Fruit fly (Drosophila melanogaster) whole organism, adult: ENCODE data around the gene salr.

Experiments used
- CG11617 ChIP-seq: fragments of 200-800 bp; sonication (Bioruptor generic); optimal IDR thresholded peaks from 2 replicates; lab custom pipeline; 2017; ENCODE audit warnings: mild to moderate bottlenecking, missing biosample characterization, missing genetic modification reagents, missing genetic modification characterization
- CG12768 ChIP-seq: fragments of 200-800 bp; sonication (Bioruptor generic); optimal IDR thresholded peaks from 2 replicates; lab custom pipeline; 2017; ENCODE audit warnings: missing biosample characterization, missing genetic modification characterization, mild to moderate bottlenecking, moderate library complexity, missing genetic modification reagents
- CG14711 ChIP-seq: fragments of 200-800 bp; sonication (Bioruptor generic); optimal IDR thresholded peaks from 2 replicates; lab custom pipeline; 2018; ENCODE audit warnings: missing biosample characterization, mild to moderate bottlenecking, missing genetic modification characterization, moderate library complexity
- CG1620 ChIP-seq: fragments of 200-800 bp; sonication (Bioruptor generic); optimal IDR thresholded peaks from 2 replicates; lab custom pipeline; 2016; ENCODE audit warnings: missing biosample characterization, missing genetic modification characterization
- CG33017 ChIP-seq: fragments of 200-800 bp; sonication (Bioruptor generic); optimal IDR thresholded peaks from 2 replicates; lab custom pipeline; 2018; ENCODE audit warnings: missing biosample characterization, mild to moderate bottlenecking, missing genetic modification characterization, moderate library complexity
- CG5204 ChIP-seq: fragments of 200-800 bp; sonication (Bioruptor generic); optimal IDR thresholded peaks from 2 replicates; lab custom pipeline; 2016; ENCODE audit warnings: missing biosample characterization, missing genetic modification characterization
- CG7045 ChIP-seq: fragments of 200-800 bp; sonication (Bioruptor generic); optimal IDR thresholded peaks from 2 replicates; lab custom pipeline; 2017; ENCODE audit warnings: missing biosample characterization, mild to moderate bottlenecking, missing genetic modification characterization
- CG7101 ChIP-seq: fragments of 200-800 bp; sonication (Bioruptor generic); optimal IDR thresholded peaks from 2 replicates; lab custom pipeline; 2018; ENCODE audit warnings: missing biosample characterization, mild to moderate bottlenecking, missing genetic modification characterization, moderate library complexity
- Clk ChIP-seq: fragments of 200-800 bp; sonication (Bioruptor generic); optimal IDR thresholded peaks from 2 replicates; lab custom pipeline; 2017; ENCODE audit warnings: missing biosample characterization, missing genetic modification characterization
- Crg-1 ChIP-seq: fragments of 200-800 bp; sonication (Bioruptor generic); optimal IDR thresholded peaks from 2 replicates; lab custom pipeline; 2016; ENCODE audit warnings: missing biosample characterization, missing genetic modification characterization
- Hr96 ChIP-seq: fragments of 200-800 bp; sonication (Bioruptor generic); optimal IDR thresholded peaks from 2 replicates; lab custom pipeline; 2016; ENCODE audit warnings: missing biosample characterization, missing genetic modification characterization
- Mnt ChIP-seq: fragments of 200-800 bp; sonication (Bioruptor generic); optimal IDR thresholded peaks from 2 replicates; lab custom pipeline; 2016; ENCODE audit warnings: missing biosample characterization, mild to moderate bottlenecking, missing genetic modification characterization
- bab1 ChIP-seq: fragments of 200-800 bp; sonication (Bioruptor generic); optimal IDR thresholded peaks from 3 replicates; lab custom pipeline; 2019; ENCODE audit warnings: missing biosample characterization, mild to moderate bottlenecking, missing genetic modification characterization, moderate library complexity
- cic ChIP-seq: fragments of 200-800 bp; sonication (Bioruptor generic); optimal IDR thresholded peaks from 2 replicates; lab custom pipeline; 2017; ENCODE audit warnings: missing biosample characterization, mild to moderate bottlenecking, missing genetic modification characterization, moderate library complexity
- cnc ChIP-seq, 2 experiments: fragments of >200 bp; optimal IDR thresholded peaks; 2 replicates each; lab custom pipeline; 2017
- kay ChIP-seq: fragments of 200-800 bp; sonication (Bioruptor generic); peaks from one replicate; lab custom pipeline; 2016; ENCODE audit warnings: missing biosample characterization, missing genetic modification characterization, borderline replicate concordance
- ovo ChIP-seq: fragments of 200-800 bp; sonication (Bioruptor generic); optimal IDR thresholded peaks from 2 replicates; lab custom pipeline; 2016; ENCODE audit warnings: missing biosample characterization, missing genetic modification characterization
- pad ChIP-seq: fragments of 200-800 bp; sonication (Bioruptor generic); optimal IDR thresholded peaks from 3 replicates; lab custom pipeline; 2017; ENCODE audit warnings: missing biosample characterization, missing genetic modification characterization, mild to moderate bottlenecking, moderate library complexity, missing genetic modification reagents
- tj ChIP-seq: fragments of 200-800 bp; sonication (Bioruptor generic); optimal IDR thresholded peaks from 3 replicates; lab custom pipeline; 2017; ENCODE audit warnings: missing biosample characterization, mild to moderate bottlenecking, missing genetic modification characterization, moderate library complexity
- toe ChIP-seq: fragments of 200-800 bp; sonication (Bioruptor generic); optimal IDR thresholded peaks from 2 replicates; lab custom pipeline; 2016; ENCODE audit warnings: missing biosample characterization, missing genetic modification characterization

Gene salr

dm6 chr2L:11359193-11359592 lies 520 bp downstream of the salr start:
- TF ChIP-seq CG12768 (GFP tag; lab: Kevin White, UChicago): no peak

DNA sequence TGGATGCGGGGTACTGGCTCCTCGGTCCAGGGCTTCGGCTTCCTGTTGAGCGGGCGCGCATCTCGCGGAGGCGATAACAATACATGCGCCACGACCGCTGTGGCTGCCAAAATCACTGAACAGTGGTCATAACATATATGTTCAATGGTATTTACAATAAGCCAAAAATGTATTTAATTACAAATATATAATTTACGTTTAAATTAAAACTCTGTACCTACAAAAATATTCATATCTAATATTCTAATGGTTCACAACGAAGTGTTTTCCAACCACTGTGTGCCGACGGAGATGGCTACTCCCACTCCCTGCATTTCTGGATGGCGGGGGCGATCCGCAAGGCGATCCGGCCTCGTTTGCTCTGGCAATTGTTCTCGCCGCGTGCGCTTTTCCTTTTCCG lies 26.1 kb downstream of the salr start:
- no peak for TF ChIP-seq CG12768 (GFP tag; lab: Kevin White, UChicago)
- TF ChIP-seq kay (GFP tag; lab: Kevin White, UChicago): no peak
- no peak for TF ChIP-seq CG11617 (GFP tag; lab: Kevin White, UChicago)
- TF ChIP-seq ovo (GFP tag; lab: Kevin White, UChicago): no peak
- no peak for TF ChIP-seq Mnt

DNA sequence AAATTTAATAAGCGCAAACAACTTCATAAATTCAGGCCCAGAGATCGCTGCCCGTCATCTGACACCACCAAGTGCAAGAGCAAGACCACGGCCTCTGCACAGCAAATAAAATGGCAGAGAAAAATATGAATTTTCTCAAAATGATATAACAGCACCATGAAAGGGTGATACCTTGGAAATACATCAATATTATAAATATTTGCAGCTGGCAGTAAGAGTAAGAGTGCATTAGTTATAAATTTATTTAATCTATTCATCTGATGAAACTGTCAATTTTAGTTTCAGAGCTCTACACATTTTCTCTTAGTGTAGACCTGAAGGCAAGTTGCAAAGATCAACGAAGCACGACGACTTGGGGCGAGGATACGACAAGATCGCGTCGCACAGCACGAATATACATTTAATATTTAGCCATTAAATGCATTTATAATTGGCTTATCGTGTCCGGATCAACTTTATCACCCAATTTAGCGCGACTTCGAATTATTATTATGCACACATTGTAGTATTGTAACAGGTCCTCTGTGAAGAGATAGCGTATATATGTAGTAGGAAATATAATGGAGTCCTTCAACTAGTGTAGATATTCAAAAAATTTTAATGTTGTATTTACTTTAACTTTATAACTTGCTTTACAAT lies 27.8 kb downstream of the salr start:
- TF ChIP-seq kay (GFP tag; lab: Kevin White, UChicago): no peak
- no peak for TF ChIP-seq cic
- no peak for TF ChIP-seq Crg-1 (GFP tag; lab: Kevin White, UChicago)
- no peak for TF ChIP-seq CG11617 (GFP tag; lab: Kevin White, UChicago)
- TF ChIP-seq CG5204: no peak

- TF ChIP-seq CG12768 (GFP tag; lab: Kevin White, UChicago): no peak
- no peak for TF ChIP-seq tj (GFP tag; lab: Kevin White, UChicago)
- no peak for TF ChIP-seq Hr96
- no peak for TF ChIP-seq CG1620
- TF ChIP-seq CG33017: no peak
- TF ChIP-seq CG11617 (GFP tag; lab: Kevin White, UChicago): no peak
- TF ChIP-seq kay (GFP tag; lab: Kevin White, UChicago): no peak
- no peak for TF ChIP-seq pad (GFP tag; lab: Kevin White, UChicago)
- TF ChIP-seq CG14711 (tag; lab: Kevin White, UChicago): no peak
- no peak for TF ChIP-seq CG7101 (tag; lab: Kevin White, UChicago)
- TF ChIP-seq CG5204: no peak
- TF ChIP-seq Crg-1 (GFP tag; lab: Kevin White, UChicago): no peak
- no peak for TF ChIP-seq toe (GFP tag; lab: Kevin White, UChicago)
- no peak for TF ChIP-seq CG7045 (GFP tag; lab: Kevin White, UChicago)
- TF ChIP-seq cnc (optimal IDR thresholded peaks at IDR 0.05; lab: Kevin White, UChicago): no peak
- no peak for TF ChIP-seq cic
Measured at dm6 chr2L:11387691-11388090, 29.0 kb downstream of the salr start.

- no peak for TF ChIP-seq CG12768 (GFP tag; lab: Kevin White, UChicago)
- TF ChIP-seq CG7045 (GFP tag; lab: Kevin White, UChicago): no peak
- TF ChIP-seq CG33017: peak; percentile 39
- no peak for TF ChIP-seq cic
Measured at dm6 chr2L:11394099-11394498, 35.4 kb downstream of the salr start.

dm6 chr2L:11395636-11396035 lies 37.0 kb downstream of the salr start:
- TF ChIP-seq cic (no peak), Clk (no peak), CG12768 (GFP tag; lab: Kevin White, UChicago) (no peak), cnc (optimal IDR thresholded peaks at IDR 0.05; lab: Kevin White, UChicago) (no peak), CG14711 (tag; lab: Kevin White, UChicago) (no peak), pad (GFP tag; lab: Kevin White, UChicago) (no peak), CG7045 (GFP tag; lab: Kevin White, UChicago) (no peak), CG5204 (no peak), CG7101 (tag; lab: Kevin White, UChicago) (no peak), CG1620 (no peak)

dm6 chr2L:11396157-11396876 lies 37.6 kb downstream of the salr start:
- TF ChIP-seq ovo (GFP tag; lab: Kevin White, UChicago): no peak
- TF ChIP-seq toe (GFP tag; lab: Kevin White, UChicago): no peak
- TF ChIP-seq CG14711 (tag; lab: Kevin White, UChicago): no peak
- TF ChIP-seq kay (GFP tag; lab: Kevin White, UChicago): no peak
- TF ChIP-seq cnc (optimal IDR thresholded peaks at IDR 0.05; lab: Kevin White, UChicago): no peak
- no peak for TF ChIP-seq Hr96
- no peak for TF ChIP-seq bab1 (GFP tag; lab: Kevin White, UChicago)
- TF ChIP-seq CG12768 (GFP tag; lab: Kevin White, UChicago): no peak
- no peak for TF ChIP-seq tj (GFP tag; lab: Kevin White, UChicago)
- TF ChIP-seq CG7101 (tag; lab: Kevin White, UChicago): no peak
- no peak for TF ChIP-seq pad (GFP tag; lab: Kevin White, UChicago)
- no peak for TF ChIP-seq Mnt
- no peak for TF ChIP-seq CG5204
- TF ChIP-seq Clk: no peak
- no peak for TF ChIP-seq CG33017
- no peak for TF ChIP-seq Crg-1 (GFP tag; lab: Kevin White, UChicago)
- TF ChIP-seq cic: no peak
- no peak for TF ChIP-seq CG7045 (GFP tag; lab: Kevin White, UChicago)
